Worm (Caenorhabditis elegans): Measurements from ENCODE around the gene fmo-1.
"Not testable (repeated sequence)": the region's sequence is repeated elsewhere in the genome, so short reads cannot be mapped to it uniquely, and the experiment has no call there.

The fmo-1 gene

ce11 chrIV:10668561-10668960 lies 6.9 kb downstream of the fmo-1 start:
- TF ChIP-seq hmbx-1 (tag; optimal IDR thresholded peaks at IDR 0.05), result no peak
- no peak for TF ChIP-seq tbx-11 (GFP tag; IDR thresholded peaks at IDR 0.05)
- TF ChIP-seq hmg-4 (GFP tag; optimal IDR thresholded peaks at IDR 0.05), result no peak
- no peak for TF ChIP-seq ets-7 (tag; optimal IDR thresholded peaks at IDR 0.05)
- no peak for TF ChIP-seq ceh-13 (GFP tag; optimal IDR thresholded peaks at IDR 0.05)
- TF ChIP-seq scrt-1 (GFP tag; IDR thresholded peaks at IDR 0.05), result no peak
- no peak for TF ChIP-seq F13C5.2 (tag; optimal IDR thresholded peaks at IDR 0.05)
- no peak for TF ChIP-seq tra-4 (tag; optimal IDR thresholded peaks at IDR 0.05)
- no peak for TF ChIP-seq sea-1 (GFP tag; conservative IDR thresholded peaks at IDR 0.05)

ce11 chrIV:10680379-10680778 lies 18.7 kb downstream of the fmo-1 start, which contains the start of gene K08C7.4:
Gene K08C7.4 (minus strand): TSS chrIV:10680479.
- TF ChIP-seq hnd-1 (tag; optimal IDR thresholded peaks at IDR 0.05) (no peak), tra-4 (tag; optimal IDR thresholded peaks at IDR 0.05) (no peak), ama-1 (optimal IDR thresholded peaks at IDR 0.05) (no peak), tbx-37 (GFP tag; conservative IDR thresholded peaks at IDR 0.05) (no peak)

ce11 chrIV:10682155-10682749 lies 20.6 kb downstream of the fmo-1 start, which contains the start of gene fmo-2:
Gene fmo-2 (plus strand): TSS chrIV:10682524.
- TF ChIP-seq ama-1 (optimal IDR thresholded peaks at IDR 0.05) (no peak), tbx-37 (GFP tag; conservative IDR thresholded peaks at IDR 0.05) (no peak), hmg-4 (GFP tag; optimal IDR thresholded peaks at IDR 0.05) (no peak), sea-1 (GFP tag; conservative IDR thresholded peaks at IDR 0.05) (no peak), scrt-1 (GFP tag; IDR thresholded peaks at IDR 0.05) (no peak)

- TF ChIP-seq tra-4 (tag; optimal IDR thresholded peaks at IDR 0.05), result no peak
- TF ChIP-seq ets-7 (tag; optimal IDR thresholded peaks at IDR 0.05), result no peak
- no peak for TF ChIP-seq scrt-1 (GFP tag; IDR thresholded peaks at IDR 0.05)
Observed at ce11 chrIV:10685758-10686157, 24.1 kb downstream of the fmo-1 start, which contains the start of the genes K08C7.6 and R102.1. Gene K08C7.6 (minus strand): TSS chrIV:10685858. Gene R102.1 (plus strand): TSS chrIV:10686048.

- not testable (repeated sequence) for TF ChIP-seq aly-1 (tag; optimal IDR thresholded peaks at IDR 0.05); B0310.2 (tag; optimal IDR thresholded peaks at IDR 0.05); tbx-37 (GFP tag; conservative IDR thresholded peaks at IDR 0.05)
Observed at ce11 chrIV:10687307-10687706, 25.6 kb downstream of the fmo-1 start, which contains the start of gene R102.2. Gene R102.2 (plus strand): TSS chrIV:10687607.

- TF ChIP-seq aly-1 (tag; optimal IDR thresholded peaks at IDR 0.05), result no peak
- TF ChIP-seq hnd-1 (tag; optimal IDR thresholded peaks at IDR 0.05), result no peak
- TF ChIP-seq hmg-4 (GFP tag; optimal IDR thresholded peaks at IDR 0.05), result no peak
- no peak for TF ChIP-seq ceh-36 (tag; optimal IDR thresholded peaks at IDR 0.05)
Observed at ce11 chrIV:10688972-10689567, 27.4 kb downstream of the fmo-1 start, which contains the start of gene R102.3. Gene R102.3 (plus strand): TSS chrIV:10689517.

ce11 chrIV:10690139-10690538 lies 28.5 kb downstream of the fmo-1 start, which contains the start of gene R102.8:
Gene R102.8 (minus strand): TSS chrIV:10690239.
- no peak for TF ChIP-seq tbx-11 (GFP tag; IDR thresholded peaks at IDR 0.05)
- TF ChIP-seq tbx-37 (GFP tag; conservative IDR thresholded peaks at IDR 0.05), result no peak
- TF ChIP-seq ceh-36 (tag; optimal IDR thresholded peaks at IDR 0.05), result no peak
- no peak for TF ChIP-seq F13C5.2 (tag; optimal IDR thresholded peaks at IDR 0.05)
- TF ChIP-seq B0310.2 (tag; optimal IDR thresholded peaks at IDR 0.05), result no peak
- no peak for TF ChIP-seq ets-7 (tag; optimal IDR thresholded peaks at IDR 0.05)
- TF ChIP-seq ama-1 (optimal IDR thresholded peaks at IDR 0.05), result no peak

- TF ChIP-seq hnd-1 (tag; optimal IDR thresholded peaks at IDR 0.05) (no peak), B0310.2 (tag; optimal IDR thresholded peaks at IDR 0.05) (no peak), ceh-13 (GFP tag; optimal IDR thresholded peaks at IDR 0.05) (no peak), ets-7 (tag; optimal IDR thresholded peaks at IDR 0.05) (no peak), sea-1 (GFP tag; conservative IDR thresholded peaks at IDR 0.05) (no peak), flt-1 (GFP tag; IDR thresholded peaks at IDR 0.05) (no peak), hmg-4 (GFP tag; optimal IDR thresholded peaks at IDR 0.05) (no peak), tra-4 (tag; optimal IDR thresholded peaks at IDR 0.05) (no peak), aly-1 (tag; optimal IDR thresholded peaks at IDR 0.05) (no peak), scrt-1 (GFP tag; IDR thresholded peaks at IDR 0.05) (no peak), ama-1 (optimal IDR thresholded peaks at IDR 0.05) (no peak), pes-1 (GFP tag; IDR thresholded peaks at IDR 0.05) (no peak), tbx-11 (GFP tag; IDR thresholded peaks at IDR 0.05) (no peak), tbx-37 (GFP tag; conservative IDR thresholded peaks at IDR 0.05) (no peak)
Observed at ce11 chrIV:10695203-10695602, 33.5 kb downstream of the fmo-1 start, which contains the start of gene R102.4. Gene R102.4 (minus strand): TSS chrIV:10695303.

Data from whole organism, early embryonic.